Fruit fly (Drosophila melanogaster): Measurements from ENCODE around the gene ppk.

Gene ppk

dm6 chr2L:14370777-14371096 is 10.2 kb downstream of the ppk start:
- no peak for TF ChIP-seq CG17801 (GFP tag; optimal IDR thresholded peaks at IDR 0.05; ENCODE audit: partially characterized antibody)

- TF ChIP-seq CG17801 (GFP tag; optimal IDR thresholded peaks at IDR 0.05; ENCODE audit: partially characterized antibody) = no peak
Measured at dm6 chr2L:14369933-14370776, 10.8 kb downstream of the ppk start.

- TF ChIP-seq CG17801 (GFP tag; optimal IDR thresholded peaks at IDR 0.05; ENCODE audit: partially characterized antibody) = no peak
Measured at dm6 chr2L:14368833-14369232, 12.1 kb downstream of the ppk start.

- no peak for TF ChIP-seq CG17801 (GFP tag; optimal IDR thresholded peaks at IDR 0.05; ENCODE audit: partially characterized antibody)
Measured at dm6 chr2L:14367274-14367669, 13.7 kb downstream of the ppk start.

- TF ChIP-seq CG17801 (GFP tag; optimal IDR thresholded peaks at IDR 0.05; ENCODE audit: partially characterized antibody) = no peak
Measured at dm6 chr2L:14366590-14367273, 14.2 kb downstream of the ppk start.

dm6 chr2L:14361736-14362180 is 19.2 kb downstream of the ppk start, which contains the start of gene spel1:
spel1 (plus strand) TSS chr2L:14362069.
- peak; percentile 72 for TF ChIP-seq CG17801 (GFP tag; optimal IDR thresholded peaks at IDR 0.05; ENCODE audit: partially characterized antibody)

dm6 chr2L:14361281-14361680 is 19.7 kb downstream of the ppk start:
- no peak for TF ChIP-seq CG17801 (GFP tag; optimal IDR thresholded peaks at IDR 0.05; ENCODE audit: partially characterized antibody)

- no peak for TF ChIP-seq CG17801 (GFP tag; optimal IDR thresholded peaks at IDR 0.05; ENCODE audit: partially characterized antibody)
Measured at dm6 chr2L:14358780-14359462, 22.1 kb downstream of the ppk start, which contains the start of gene Pgant35A. Pgant35A (plus strand) TSS chr2L:14359252.

- no peak for TF ChIP-seq CG17801 (GFP tag; optimal IDR thresholded peaks at IDR 0.05; ENCODE audit: partially characterized antibody)
Measured at dm6 chr2L:14356793-14357372, 24.1 kb downstream of the ppk start.

- TF ChIP-seq CG17801 (GFP tag; optimal IDR thresholded peaks at IDR 0.05; ENCODE audit: partially characterized antibody) = no peak
Measured at dm6 chr2L:14356279-14356678, 24.7 kb downstream of the ppk start.

- TF ChIP-seq CG17801 (GFP tag; optimal IDR thresholded peaks at IDR 0.05; ENCODE audit: partially characterized antibody) = no peak
Measured at dm6 chr2L:14355852-14356174, 25.2 kb downstream of the ppk start.

dm6 chr2L:14355033-14355851 is 25.7 kb downstream of the ppk start, which contains the start of gene Rab14:
Rab14 (plus strand) TSS chr2L:14355145.
- TF ChIP-seq CG17801 (GFP tag; optimal IDR thresholded peaks at IDR 0.05; ENCODE audit: partially characterized antibody) = peak; percentile 47

dm6 chr2L:14351441-14352127 is 29.4 kb downstream of the ppk start, which contains the start of gene CG43052:
CG43052 (plus strand) TSS chr2L:14352077.
- TF ChIP-seq CG17801 (GFP tag; optimal IDR thresholded peaks at IDR 0.05; ENCODE audit: partially characterized antibody) = no peak

dm6 chr2L:14350587-14350986 is 30.4 kb downstream of the ppk start:
- TF ChIP-seq CG17801 (GFP tag; optimal IDR thresholded peaks at IDR 0.05; ENCODE audit: partially characterized antibody) = no peak
